Worm (Caenorhabditis elegans) whole organism, early embryonic: ENCODE data around the gene C09E7.10.

Experiments used
- B0310.2 ChIP-seq: sonication (generic microtip); optimal IDR thresholded peaks from 2 replicates; lab custom pipeline; 2016; ENCODE audit warnings: mild to moderate bottlenecking, missing genetic modification characterization, missing compliant biosample characterization
- F13C5.2 ChIP-seq: sonication (generic microtip); optimal IDR thresholded peaks from 2 replicates; lab custom pipeline; 2017; ENCODE audit warnings: mild to moderate bottlenecking, missing genetic modification characterization, inconsistent platforms, missing compliant biosample characterization
- aly-1 ChIP-seq: sonication (generic microtip); optimal IDR thresholded peaks from 2 replicates; lab custom pipeline; 2016; ENCODE audit warnings: missing genetic modification characterization, missing compliant biosample characterization
- ama-1 ChIP-seq: fragments of 150-350 bp; optimal IDR thresholded peaks from 2 replicates; lab custom pipeline; 2014
- ceh-13 ChIP-seq: fragments of 200-800 bp; sonication (Bioruptor generic); optimal IDR thresholded peaks from 2 replicates; lab custom pipeline; 2018; ENCODE audit warnings: mild to moderate bottlenecking, missing genetic modification characterization, missing compliant biosample characterization
- ceh-36 ChIP-seq: sonication (generic microtip); optimal IDR thresholded peaks from 2 replicates; lab custom pipeline; 2016; ENCODE audit warnings: missing genetic modification characterization, inconsistent platforms, missing compliant biosample characterization
- ets-7 ChIP-seq: sonication (generic microtip); optimal IDR thresholded peaks from 2 replicates; lab custom pipeline; 2016; ENCODE audit warnings: missing genotype, missing genetic modification characterization, missing compliant biosample characterization
- flt-1 ChIP-seq: fragments of 200-800 bp; sonication (Bioruptor generic); IDR thresholded peaks from 2 replicates; pipeline ENCODE4 v1.3.6; 2022; ENCODE audit warnings: missing genetic modification characterization, missing compliant biosample characterization
- hmbx-1 ChIP-seq: sonication (generic microtip); optimal IDR thresholded peaks from 2 replicates; lab custom pipeline; 2016; ENCODE audit warnings: mild to moderate bottlenecking, missing genetic modification characterization, missing compliant biosample characterization
- hmg-4 ChIP-seq: fragments of 200-800 bp; sonication (Bioruptor generic); optimal IDR thresholded peaks from 2 replicates; lab custom pipeline; 2018; ENCODE audit warnings: mild to moderate bottlenecking, missing genetic modification characterization, missing compliant biosample characterization
- hnd-1 ChIP-seq: sonication (generic microtip); optimal IDR thresholded peaks from 2 replicates; lab custom pipeline; 2016; ENCODE audit warnings: missing genetic modification characterization, missing compliant biosample characterization
- pes-1 ChIP-seq: fragments of 200-800 bp; sonication (Bioruptor generic); IDR thresholded peaks from 2 replicates; pipeline ENCODE4 v1.3.6; 2022; ENCODE audit warnings: missing genetic modification reagents, missing genetic modification characterization, missing compliant biosample characterization
- scrt-1 ChIP-seq: fragments of 200-800 bp; sonication (Bioruptor generic); IDR thresholded peaks from 2 replicates; pipeline ENCODE4 v1.3.6; 2022; ENCODE audit warnings: missing genetic modification characterization, missing compliant biosample characterization
- sea-1 ChIP-seq: fragments of 200-800 bp; sonication (Bioruptor generic); conservative IDR thresholded peaks from 2 replicates; pipeline ENCODE4 v1.3.6; 2022; ENCODE audit warnings: missing genetic modification characterization, missing compliant biosample characterization
- tbx-11 ChIP-seq: fragments of 200-800 bp; sonication (Bioruptor generic); IDR thresholded peaks from 2 replicates; pipeline ENCODE4 v1.3.6; 2022; ENCODE audit warnings: missing genetic modification characterization, missing compliant biosample characterization
- tbx-37 ChIP-seq: fragments of 200-800 bp; sonication (Bioruptor generic); conservative IDR thresholded peaks from 2 replicates; pipeline ENCODE4 v1.3.6; 2022; ENCODE audit warnings: missing genetic modification reagents, missing genetic modification characterization, missing compliant biosample characterization
- tra-4 ChIP-seq: sonication (generic microtip); optimal IDR thresholded peaks from 2 replicates; lab custom pipeline; 2017; ENCODE audit warnings: missing genetic modification characterization, missing compliant biosample characterization

Gene C09E7.10

DNA sequence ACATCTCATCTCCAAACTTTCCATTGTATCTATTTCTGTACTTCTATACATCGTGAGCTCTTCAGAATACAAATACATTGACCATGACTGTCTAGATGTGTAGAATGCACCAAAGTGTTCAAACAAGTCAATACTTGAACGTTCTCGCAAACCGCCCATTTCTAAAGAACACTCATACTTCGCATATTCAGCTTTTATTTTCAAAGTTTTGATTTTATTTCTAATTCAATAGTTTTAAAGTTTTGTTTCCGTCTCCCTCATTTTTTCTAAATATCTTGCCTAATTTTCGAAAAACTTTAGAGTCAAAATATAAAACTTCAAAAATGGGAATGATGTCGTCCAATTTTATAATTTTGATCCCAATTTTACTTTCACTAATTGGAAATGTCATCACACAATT lies 8.1 kb upstream of the C09E7.10 start, which contains the start of gene pqn-10:
Gene pqn-10, plus strand, starts transcription at position 301 of the 400 bp plus-strand sequence.
- TF ChIP-seq sea-1 (GFP tag; lab: Robert Waterston, UW), result no peak
- no peak for TF ChIP-seq hmg-4 (GFP tag; lab: Kevin White, UChicago)
- TF ChIP-seq pes-1 (GFP tag; lab: Robert Waterston, UW), result no peak
- TF ChIP-seq ets-7 (tag; lab: Kevin White, UChicago), result no peak
- TF ChIP-seq ceh-13, result no peak
- no peak for TF ChIP-seq B0310.2

- TF ChIP-seq tra-4 (tag; lab: Kevin White, UChicago) (no peak), ceh-13 (no peak), scrt-1 (GFP tag; lab: Robert Waterston, UW) (no peak), ets-7 (tag; lab: Kevin White, UChicago) (no peak), tbx-37 (GFP tag; lab: Robert Waterston, UW) (no peak), hmg-4 (GFP tag; lab: Kevin White, UChicago) (no peak), pes-1 (GFP tag; lab: Robert Waterston, UW) (no peak), ama-1 (no peak), F13C5.2 (tag; lab: Kevin White, UChicago) (no peak), hnd-1 (tag; lab: Kevin White, UChicago) (no peak), sea-1 (GFP tag; lab: Robert Waterston, UW) (no peak), ceh-36 (no peak), B0310.2 (no peak), hmbx-1 (no peak), aly-1 (tag; lab: Kevin White, UChicago) (no peak), flt-1 (GFP tag; lab: Robert Waterston, UW) (no peak), tbx-11 (GFP tag; lab: Robert Waterston, UW) (no peak)
These were observed 5.7 kb upstream of the C09E7.10 start, which contains the start of gene oig-1 for ce11 chrIII:6525557-6525956. TSS of gene oig-1 (minus strand) at chrIII:6525657.

- TF ChIP-seq B0310.2 (no peak), tra-4 (tag; lab: Kevin White, UChicago) (no peak), aly-1 (tag; lab: Kevin White, UChicago) (no peak), flt-1 (GFP tag; lab: Robert Waterston, UW) (no peak), tbx-11 (GFP tag; lab: Robert Waterston, UW) (no peak)
These were observed 5.2 kb downstream of the C09E7.10 start, which contains the start of gene acr-5 for ce11 chrIII:6514673-6515072. TSS of gene acr-5 (minus strand) at chrIII:6514773.

DNA sequence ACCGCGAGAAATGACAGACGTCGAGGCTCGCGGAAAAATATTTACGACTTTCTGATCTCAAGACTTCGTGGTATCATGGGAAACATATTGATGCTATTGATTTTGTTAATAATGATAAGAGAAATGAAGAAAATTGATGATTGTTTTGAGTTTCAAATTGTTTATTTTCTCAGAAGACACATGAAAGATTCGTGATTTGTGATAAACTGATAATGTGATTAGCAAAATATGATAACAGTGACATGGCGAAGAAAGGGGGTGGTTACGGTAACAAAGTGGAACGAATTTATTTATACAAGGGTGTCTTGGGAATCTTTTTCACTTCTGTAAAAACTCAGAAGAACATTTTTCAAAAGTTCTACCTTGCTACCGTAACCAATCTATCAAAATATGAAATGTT lies 10.5 kb downstream of the C09E7.10 start:
- TF ChIP-seq hmg-4 (GFP tag; lab: Kevin White, UChicago) (no peak), scrt-1 (GFP tag; lab: Robert Waterston, UW) (no peak), B0310.2 (no peak), hmbx-1 (no peak), ama-1 (no peak), pes-1 (GFP tag; lab: Robert Waterston, UW) (no peak), ceh-36 (no peak), ets-7 (tag; lab: Kevin White, UChicago) (no peak), ceh-13 (no peak), hnd-1 (tag; lab: Kevin White, UChicago) (no peak), sea-1 (GFP tag; lab: Robert Waterston, UW) (no peak), tbx-11 (GFP tag; lab: Robert Waterston, UW) (no peak), aly-1 (tag; lab: Kevin White, UChicago) (no peak), flt-1 (GFP tag; lab: Robert Waterston, UW) (no peak)

DNA sequence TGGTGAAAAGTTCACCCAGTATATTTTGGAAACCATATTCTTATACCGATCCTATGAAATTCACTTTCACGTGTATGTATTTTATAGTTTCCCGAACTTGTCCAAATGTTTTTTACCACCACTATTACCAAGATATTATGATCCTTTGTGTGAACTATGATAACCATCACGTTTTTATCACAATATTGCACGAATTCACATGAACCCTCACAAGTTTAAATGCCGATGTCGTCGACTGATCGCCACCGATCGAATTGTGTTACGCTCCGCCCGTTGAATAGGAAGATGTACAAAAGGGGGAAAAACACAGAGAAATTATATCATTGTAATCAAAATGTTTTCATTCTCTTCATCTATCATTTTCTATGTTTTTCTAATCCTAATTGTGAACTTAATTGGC lies 11.5 kb downstream of the C09E7.10 start:
- TF ChIP-seq ceh-36, result no peak
- TF ChIP-seq pes-1 (GFP tag; lab: Robert Waterston, UW), result no peak
- TF ChIP-seq hmbx-1, result no peak
- TF ChIP-seq hnd-1 (tag; lab: Kevin White, UChicago), result no peak
- TF ChIP-seq tbx-11 (GFP tag; lab: Robert Waterston, UW), result no peak
- no peak for TF ChIP-seq tbx-37 (GFP tag; lab: Robert Waterston, UW)

- TF ChIP-seq hnd-1 (tag; lab: Kevin White, UChicago), result no peak
- no peak for TF ChIP-seq ets-7 (tag; lab: Kevin White, UChicago)
- TF ChIP-seq tra-4 (tag; lab: Kevin White, UChicago), result no peak
- no peak for TF ChIP-seq flt-1 (GFP tag; lab: Robert Waterston, UW)
- no peak for TF ChIP-seq ceh-36
- TF ChIP-seq B0310.2, result no peak
- TF ChIP-seq sea-1 (GFP tag; lab: Robert Waterston, UW), result no peak
- TF ChIP-seq ceh-13, result no peak
- no peak for TF ChIP-seq pes-1 (GFP tag; lab: Robert Waterston, UW)
- no peak for TF ChIP-seq tbx-37 (GFP tag; lab: Robert Waterston, UW)
- no peak for TF ChIP-seq hmg-4 (GFP tag; lab: Kevin White, UChicago)
- TF ChIP-seq hmbx-1, result no peak
- TF ChIP-seq F13C5.2 (tag; lab: Kevin White, UChicago), result no peak
- no peak for TF ChIP-seq tbx-11 (GFP tag; lab: Robert Waterston, UW)
- TF ChIP-seq ama-1, result no peak
These were observed 12.0 kb downstream of the C09E7.10 start, which contains the start of gene F23F12.12 for ce11 chrIII:6507832-6508231. TSS of gene F23F12.12 (plus strand) at chrIII:6508132.

DNA sequence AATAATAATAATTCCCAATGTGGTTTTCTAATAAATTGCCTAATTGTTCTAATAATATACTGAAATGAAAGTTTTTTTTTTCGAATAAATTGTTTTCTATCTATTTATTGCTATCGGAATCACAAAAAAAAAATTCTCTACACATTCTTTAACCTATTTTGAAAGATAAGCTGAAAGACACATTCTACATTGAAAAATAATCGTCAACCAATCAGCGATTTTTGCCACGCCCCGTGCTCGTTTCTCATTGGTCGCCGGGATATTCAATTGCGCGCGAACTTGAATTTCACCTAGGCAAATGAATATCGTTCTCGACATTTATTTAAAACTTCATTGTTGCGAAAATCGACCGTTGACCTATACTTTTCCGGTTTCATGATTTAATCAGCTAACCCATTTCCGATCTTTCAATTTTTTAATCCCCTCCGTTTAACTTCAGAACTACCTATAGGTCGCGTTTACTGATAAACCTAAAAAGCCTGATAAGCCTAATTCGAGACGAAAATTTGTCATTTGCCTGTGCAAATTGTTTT lies 19.8 kb downstream of the C09E7.10 start, which contains the start of gene F23F12.3:
Gene F23F12.3, plus strand, starts transcription at position 483 of the 533 bp plus-strand sequence.
- TF ChIP-seq hnd-1 (tag; lab: Kevin White, UChicago), result no peak
- TF ChIP-seq pes-1 (GFP tag; lab: Robert Waterston, UW), result no peak
- no peak for TF ChIP-seq flt-1 (GFP tag; lab: Robert Waterston, UW)
- TF ChIP-seq tra-4 (tag; lab: Kevin White, UChicago), result no peak
- no peak for TF ChIP-seq F13C5.2 (tag; lab: Kevin White, UChicago)
- no peak for TF ChIP-seq scrt-1 (GFP tag; lab: Robert Waterston, UW)
- TF ChIP-seq ceh-13, result no peak
- TF ChIP-seq B0310.2, result no peak
- TF ChIP-seq ama-1, result no peak
- no peak for TF ChIP-seq hmg-4 (GFP tag; lab: Kevin White, UChicago)
- TF ChIP-seq tbx-37 (GFP tag; lab: Robert Waterston, UW), result no peak
- no peak for TF ChIP-seq ets-7 (tag; lab: Kevin White, UChicago)
- TF ChIP-seq sea-1 (GFP tag; lab: Robert Waterston, UW), result no peak
- TF ChIP-seq aly-1 (tag; lab: Kevin White, UChicago), result no peak
